Worm (Caenorhabditis elegans): ENCODE results near the gene jmjd-3.2.

DNA sequence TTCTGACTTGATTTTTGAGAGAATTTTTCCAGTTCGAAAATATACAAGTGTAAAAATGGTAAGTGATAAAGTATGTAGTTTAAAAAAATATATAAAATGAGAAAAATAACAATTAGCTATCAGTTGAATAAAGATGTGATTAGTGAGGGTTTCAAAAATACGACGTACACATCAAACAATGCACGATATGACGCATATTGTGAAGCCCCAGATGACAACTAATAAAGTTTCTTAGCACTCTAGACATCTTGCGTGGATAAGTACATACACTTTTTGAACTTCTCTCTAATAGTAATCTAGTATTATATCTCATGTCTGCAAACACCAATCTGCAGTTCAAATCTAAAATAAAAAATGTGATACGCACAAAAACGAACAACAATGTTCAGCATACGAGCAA, 17.6 kb upstream of the jmjd-3.2 start:
- no peak for TF ChIP-seq nhr-25 (tag; optimal IDR thresholded peaks at IDR 0.05; ENCODE audit: borderline replicate concordance, insufficient read depth)
- no peak for TF ChIP-seq ama-1 (optimal IDR thresholded peaks at IDR 0.05)
- no peak for TF ChIP-seq hlh-30 (tag; optimal IDR thresholded peaks at IDR 0.05; ENCODE audit: insufficient read depth)
- no peak for TF ChIP-seq nhr-28 (tag; optimal IDR thresholded peaks at IDR 0.05)
- TF ChIP-seq aly-2 (tag; optimal IDR thresholded peaks at IDR 0.05) = no peak
- no peak for TF ChIP-seq dmd-8 (GFP tag; IDR thresholded peaks at IDR 0.05)
- TF ChIP-seq snpc-4 (tag; optimal IDR thresholded peaks at IDR 0.05) = no peak

Data from whole organism, L4 larva.